Worm (Caenorhabditis elegans) whole organism, young adult: ENCODE measurements around the gene btb-14.

Experiments
- C06A6.2 ChIP-seq: fragments of 200-800 bp; sonication (Bioruptor generic); conservative IDR thresholded peaks from 2 replicates; pipeline ENCODE4 v1.3.6; 2022; ENCODE audit warnings: missing genetic modification characterization, missing compliant biosample characterization
- D2030.7 ChIP-seq: fragments of 200-800 bp; sonication (Bioruptor generic); IDR thresholded peaks from 2 replicates; pipeline ENCODE4 v1.3.6; 2022; ENCODE audit warnings: missing genetic modification reagents, missing genetic modification characterization, missing compliant biosample characterization
- F39B2.1 ChIP-seq: fragments of 200-800 bp; sonication (Bioruptor generic); IDR thresholded peaks from 2 replicates; pipeline ENCODE4 v1.3.6; 2022; ENCODE audit warnings: missing genetic modification reagents, missing genetic modification characterization, missing compliant biosample characterization
- F52B5.7 ChIP-seq: sonication (generic microtip); optimal IDR thresholded peaks from 2 replicates; lab custom pipeline; 2016; ENCODE audit warnings: mild to moderate bottlenecking, missing genetic modification characterization, missing compliant biosample characterization
- T26A5.8 ChIP-seq: sonication (generic microtip); optimal IDR thresholded peaks from 2 replicates; lab custom pipeline; 2016; ENCODE audit warnings: missing genetic modification characterization, missing compliant biosample characterization
- Y53G8AR.9 ChIP-seq: fragments of 200-800 bp; sonication (Bioruptor generic); conservative IDR thresholded peaks from 2 replicates; pipeline ENCODE4 v1.3.6; 2022; ENCODE audit warnings: missing genetic modification reagents, missing genetic modification characterization, missing compliant biosample characterization
- Y67H2A.10 ChIP-seq: fragments of 200-800 bp; sonication (Bioruptor generic); conservative IDR thresholded peaks from 2 replicates; pipeline ENCODE4 v1.3.6; 2022; ENCODE audit warnings: missing genetic modification reagents, missing genetic modification characterization, missing compliant biosample characterization
- akir-1 ChIP-seq: fragments of 200-800 bp; sonication (Bioruptor generic); optimal IDR thresholded peaks from 2 replicates; lab custom pipeline; 2018; ENCODE audit warnings: mild to moderate bottlenecking, missing genetic modification characterization, moderate library complexity, missing compliant biosample characterization
- ccch-3 ChIP-seq: fragments of 200-800 bp; sonication (Bioruptor generic); optimal IDR thresholded peaks from 2 replicates; lab custom pipeline; 2018; ENCODE audit warnings: mild to moderate bottlenecking, missing genetic modification characterization, missing compliant biosample characterization
- cebp-1 ChIP-seq, 2 experiments: fragments of 200-800 bp in 1 of 2; sonication (Bioruptor generic) in 1 of 2; sonication (generic microtip) in 1 of 2; IDR thresholded peaks in 1 of 2; optimal IDR thresholded peaks in 1 of 2; 2 replicates each; pipeline versions ENCODE4 v1.3.6 to Lab custom; 2017 to 2022; ENCODE audit warnings: missing compliant biosample characterization in 2 of 2, missing genetic modification characterization in 2 of 2, mild to moderate bottlenecking in 1 of 2, missing genetic modification reagents in 1 of 2, moderate library complexity in 1 of 2
- ceh-58 ChIP-seq: fragments of 200-800 bp; sonication (Bioruptor generic); IDR thresholded peaks from 2 replicates; pipeline ENCODE4 v1.3.6; 2022; ENCODE audit warnings: missing genetic modification characterization, missing compliant biosample characterization
- egrh-3 ChIP-seq: fragments of 200-800 bp; sonication (Bioruptor generic); IDR thresholded peaks from 2 replicates; pipeline ENCODE4 v1.3.6; 2022; ENCODE audit warnings: missing genetic modification reagents, missing genetic modification characterization, missing compliant biosample characterization
- fkh-3 ChIP-seq: sonication (generic microtip); optimal IDR thresholded peaks from 2 replicates; lab custom pipeline; 2016; ENCODE audit warnings: mild to moderate bottlenecking, missing genetic modification characterization, missing compliant biosample characterization
- hmg-1.2 ChIP-seq: fragments of 200-800 bp; sonication (Bioruptor generic); IDR thresholded peaks from 2 replicates; pipeline ENCODE4 v1.3.6; 2022; ENCODE audit warnings: missing genetic modification reagents, missing genetic modification characterization, missing compliant biosample characterization
- hsf-1 ChIP-seq: fragments of 200-800 bp; sonication (Bioruptor generic); IDR thresholded peaks from 2 replicates; pipeline ENCODE4 v1.3.6; 2022; ENCODE audit warnings: missing genetic modification reagents, missing genetic modification characterization, missing compliant biosample characterization
- let-526 ChIP-seq: fragments of 200-800 bp; sonication (Bioruptor generic); IDR thresholded peaks from 2 replicates; pipeline ENCODE4 v1.3.6; 2022; ENCODE audit warnings: missing genetic modification reagents, missing genetic modification characterization, missing compliant biosample characterization
- lin-35 ChIP-seq, 3 experiments: fragments of 150-350 bp in 2 of 3; sonication (generic microtip) in 1 of 3; optimal IDR thresholded peaks; 2 replicates each; lab custom pipeline; 2014 to 2018; ENCODE audit warnings: missing biosample characterization in 3 of 3, missing genetic modification characterization in 3 of 3, missing genetic modification reagents in 3 of 3
- madf-3 ChIP-seq: fragments of 200-800 bp; sonication (Bioruptor generic); IDR thresholded peaks from 2 replicates; pipeline ENCODE4 v1.3.6; 2022; ENCODE audit warnings: missing genetic modification reagents, missing genetic modification characterization, missing compliant biosample characterization
- nfyb-1 ChIP-seq: fragments of 200-800 bp; sonication (Bioruptor generic); IDR thresholded peaks from 2 replicates; pipeline ENCODE4 v1.3.6; 2022; ENCODE audit warnings: missing genetic modification reagents, missing genetic modification characterization, missing compliant biosample characterization
- nhr-120 ChIP-seq: fragments of 200-800 bp; sonication (Bioruptor generic); IDR thresholded peaks from 2 replicates; pipeline ENCODE4 v1.3.6; 2022; ENCODE audit warnings: missing genetic modification characterization, missing compliant biosample characterization
- nhr-27 ChIP-seq: fragments of 200-800 bp; sonication (Bioruptor generic); optimal IDR thresholded peaks from 2 replicates; lab custom pipeline; 2018; ENCODE audit warnings: mild to moderate bottlenecking, missing genetic modification characterization, moderate library complexity, missing compliant biosample characterization
- rcor-1 ChIP-seq: fragments of 200-800 bp; sonication (Bioruptor generic); IDR thresholded peaks from 2 replicates; pipeline ENCODE4 v1.3.6; 2022; ENCODE audit warnings: missing genetic modification reagents, missing genetic modification characterization, missing compliant biosample characterization
- rpc-1 ChIP-seq, 2 experiments: fragments of 150-350 bp in 1 of 2; sonication (generic microtip) in 1 of 2; optimal IDR thresholded peaks; 2 replicates each; lab custom pipeline; 2014 to 2018; ENCODE audit warnings: missing biosample characterization in 1 of 2, missing genetic modification characterization in 1 of 2, missing genetic modification reagents in 1 of 2, missing genotype in 1 of 2
- snpc-1.1 ChIP-seq: sonication (generic microtip); optimal IDR thresholded peaks from 2 replicates; lab custom pipeline; 2017; ENCODE audit warnings: missing genetic modification characterization, mild to moderate bottlenecking, missing compliant biosample characterization, antibody characterized with exemption, moderate library complexity, missing genotype, missing genetic modification reagents; ENCODE audit not compliant: insufficient read depth
- snpc-3.4 ChIP-seq: sonication (generic microtip); optimal IDR thresholded peaks from 2 replicates; lab custom pipeline; 2017; ENCODE audit warnings: missing genetic modification characterization, mild to moderate bottlenecking, missing compliant biosample characterization, antibody characterized with exemption, moderate library complexity, missing genotype, missing genetic modification reagents
- snpc-4 ChIP-seq, 5 experiments: fragments of 150-350 bp in 1 of 5; sonication (generic microtip) in 4 of 5; optimal IDR thresholded peaks; 2 replicates each; lab custom pipeline; 2014 to 2018; ENCODE audit warnings: missing genetic modification characterization in 5 of 5, missing biosample characterization in 3 of 5, antibody characterized with exemption in 2 of 5, mild to moderate bottlenecking in 2 of 5, missing compliant biosample characterization in 2 of 5, missing genotype in 2 of 5, moderate library complexity in 2 of 5, missing genetic modification reagents in 1 of 5
- tbx-9 ChIP-seq: sonication (generic microtip); optimal IDR thresholded peaks from 2 replicates; lab custom pipeline; 2016; ENCODE audit warnings: borderline replicate concordance, missing genetic modification characterization, inconsistent platforms, missing compliant biosample characterization
- tlf-1 ChIP-seq: fragments of 200-800 bp; sonication (Bioruptor generic); optimal IDR thresholded peaks from 2 replicates; lab custom pipeline; 2018; ENCODE audit warnings: mild to moderate bottlenecking, missing genetic modification characterization, missing compliant biosample characterization
- zfh-2 ChIP-seq: fragments of 200-800 bp; sonication (Bioruptor generic); conservative IDR thresholded peaks from 2 replicates; pipeline ENCODE4 v1.3.6; 2022; ENCODE audit warnings: missing genetic modification reagents, missing genetic modification characterization, missing compliant biosample characterization
- zim-3 ChIP-seq: sonication (generic microtip); optimal IDR thresholded peaks from 2 replicates; lab custom pipeline; 2017; ENCODE audit warnings: mild to moderate bottlenecking, missing genetic modification characterization, moderate library complexity, missing compliant biosample characterization

The btb-14 gene

ce11 chrII:12379430-12379829 lies 3.8 kb upstream of the btb-14 start, which contains the start of gene marc-5:
Gene marc-5, minus strand, starts transcription at chrII:12379530.
- TF ChIP-seq hsf-1: no peak
- TF ChIP-seq Y53G8AR.9 (GFP tag; lab: Robert Waterston, UW): no peak
- no peak for TF ChIP-seq rcor-1 (GFP tag; lab: Robert Waterston, UW)
- TF ChIP-seq Y67H2A.10 (GFP tag; lab: Robert Waterston, UW): no peak
- no peak for TF ChIP-seq ceh-58 (GFP tag; lab: Robert Waterston, UW)
- no peak for TF ChIP-seq snpc-1.1 (tag; lab: Kevin White, UChicago)
- no peak for TF ChIP-seq madf-3 (GFP tag; lab: Robert Waterston, UW)
- TF ChIP-seq nhr-120 (GFP tag; lab: Robert Waterston, UW): no peak

- TF ChIP-seq cebp-1 (GFP tag; IDR thresholded peaks at IDR 0.05; lab: Robert Waterston, UW) (no peak), cebp-1 (tag; optimal IDR thresholded peaks at IDR 0.05; lab: Kevin White, UChicago) (no peak), akir-1 (no peak), lin-35 (GFP tag; optimal IDR thresholded peaks at IDR 0.05; lab: Kevin White, UChicago) (no peak), nfyb-1 (no peak), nhr-120 (GFP tag; lab: Robert Waterston, UW) (no peak), rpc-1 (optimal IDR thresholded peaks at IDR 0.05; lab: Kevin White, UChicago) (no peak), rpc-1 (tag; optimal IDR thresholded peaks at IDR 0.05; lab: Kevin White, UChicago) (no peak), F52B5.7 (tag; lab: Kevin White, UChicago) (no peak), tlf-1 (no peak), Y53G8AR.9 (GFP tag; lab: Robert Waterston, UW) (no peak), zim-3 (no peak)
Measured at ce11 chrII:12380888-12381287, 2.4 kb upstream of the btb-14 start.

ce11 chrII:12385815-12386214 lies 2.6 kb downstream of the btb-14 start:
- peak; percentile 86 for TF ChIP-seq zfh-2
- TF ChIP-seq hmg-1.2 (GFP tag; lab: Robert Waterston, UW): peak; percentile 17; the same call in 1 of the 2 replicates
- peak; percentile 31; the same call in 1 of the 2 replicates for TF ChIP-seq egrh-3 (GFP tag; lab: Robert Waterston, UW)
- TF ChIP-seq snpc-3.4 (tag; lab: Kevin White, UChicago): no peak
- TF ChIP-seq rpc-1 (optimal IDR thresholded peaks at IDR 0.05; lab: Kevin White, UChicago): no peak
- TF ChIP-seq rpc-1 (tag; optimal IDR thresholded peaks at IDR 0.05; lab: Kevin White, UChicago): peak; percentile 8
- TF ChIP-seq snpc-1.1 (tag; lab: Kevin White, UChicago): peak; percentile 67
- TF ChIP-seq nhr-27 (tag; lab: Kevin White, UChicago): no peak
- peak; percentile 21 for TF ChIP-seq snpc-4 (GFP tag; optimal IDR thresholded peaks at IDR 0.05; lab: Kevin White, UChicago)
- TF ChIP-seq snpc-4 (tag; optimal IDR thresholded peaks at IDR 0.05; lab: Kevin White, UChicago): peak in 3 of 4 experiments; percentile 28 to 90 (median 84)

ce11 chrII:12386781-12387180 lies 3.5 kb downstream of the btb-14 start, which contains the start of gene sre-42:
Gene sre-42, minus strand, starts transcription at chrII:12386881.
- no peak for TF ChIP-seq C06A6.2 (GFP tag; lab: Robert Waterston, UW)
- TF ChIP-seq fkh-3 (tag; lab: Kevin White, UChicago): no peak
- TF ChIP-seq T26A5.8 (tag; lab: Kevin White, UChicago): no peak
- TF ChIP-seq ccch-3 (GFP tag; lab: Kevin White, UChicago): no peak
- TF ChIP-seq tbx-9 (tag; lab: Kevin White, UChicago): no peak
- no peak for TF ChIP-seq F39B2.1 (GFP tag; lab: Robert Waterston, UW)
- no peak for TF ChIP-seq D2030.7 (GFP tag; lab: Robert Waterston, UW)
- no peak for TF ChIP-seq let-526 (GFP tag; lab: Robert Waterston, UW)
- TF ChIP-seq, all 124 proteins: peak for 0
